Worm (Caenorhabditis elegans) whole organism, mixed stage, embryonic: ENCODE results near the gene C05D9.3.

Experiments
- blmp-1 ChIP-seq: fragments of 150-350 bp; optimal IDR thresholded peaks from 2 replicates; lab custom pipeline; 2014; ENCODE audit warnings: missing biosample characterization, missing genetic modification characterization
- ces-1 ChIP-seq: fragments of 150-350 bp; optimal IDR thresholded peaks from 2 replicates; lab custom pipeline; 2014; ENCODE audit warnings: missing biosample characterization, missing genetic modification reagents, missing genetic modification characterization
- elt-3 ChIP-seq: fragments of 150-350 bp; optimal IDR thresholded peaks from 2 replicates; lab custom pipeline; 2014; ENCODE audit warnings: missing biosample characterization, missing genetic modification characterization
- lsy-2 ChIP-seq: fragments of 150-350 bp; optimal IDR thresholded peaks from 2 replicates; lab custom pipeline; 2014; ENCODE audit warnings: missing biosample characterization, missing genetic modification characterization
- nhr-237 ChIP-seq: fragments of 150-350 bp; optimal IDR thresholded peaks from 2 replicates; lab custom pipeline; 2014; ENCODE audit warnings: missing biosample characterization, missing genetic modification characterization
- nhr-28 ChIP-seq: fragments of 150-350 bp; optimal IDR thresholded peaks from 2 replicates; lab custom pipeline; 2014; ENCODE audit warnings: missing biosample characterization, missing genetic modification characterization
- snpc-4 ChIP-seq: fragments of 150-350 bp; optimal IDR thresholded peaks from 2 replicates; lab custom pipeline; 2014; ENCODE audit warnings: missing biosample characterization, missing genetic modification characterization
- unc-39 ChIP-seq: fragments of 150-350 bp; optimal IDR thresholded peaks from 2 replicates; lab custom pipeline; 2014; ENCODE audit warnings: missing biosample characterization, missing genetic modification characterization
- unc-62 ChIP-seq: fragments of 150-350 bp; optimal IDR thresholded peaks from 2 replicates; lab custom pipeline; 2014; ENCODE audit warnings: missing biosample characterization, missing genetic modification reagents, missing genetic modification characterization
- ztf-11 ChIP-seq: fragments of 150-350 bp; optimal IDR thresholded peaks from 2 replicates; lab custom pipeline; 2014; ENCODE audit warnings: missing biosample characterization, missing genetic modification characterization

DNA sequence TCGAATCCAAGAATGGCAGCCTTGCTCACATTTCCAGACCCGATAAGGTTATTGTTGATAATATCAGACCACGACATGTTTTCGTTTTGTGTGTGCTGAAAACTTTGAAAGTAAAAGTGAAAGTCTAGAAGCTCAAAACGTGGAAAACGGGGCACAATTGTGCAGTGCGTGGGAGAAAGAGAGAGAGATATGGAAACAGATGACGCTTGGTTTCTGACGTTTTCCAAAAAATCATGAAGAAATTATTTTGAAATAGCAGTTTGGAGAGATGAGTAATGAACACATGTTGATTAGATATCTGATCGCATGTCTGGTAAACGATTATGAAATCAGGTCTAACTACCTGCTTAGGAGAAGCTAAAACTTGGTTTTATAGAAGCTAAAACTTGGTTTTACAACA lies 31.2 kb upstream of the C05D9.3 start, which contains the start of gene pfn-3:
- TF ChIP-seq ces-1 = no peak
- TF ChIP-seq snpc-4 = no peak
- TF ChIP-seq elt-3 (tag; lab: Kevin White, UChicago) = no peak
- TF ChIP-seq blmp-1 = no peak
- TF ChIP-seq unc-62 (GFP tag; lab: Kevin White, UChicago) = peak; percentile 14
- TF ChIP-seq unc-39 = no peak
- no peak for TF ChIP-seq lsy-2 (tag; lab: Kevin White, UChicago)
- no peak for TF ChIP-seq nhr-28
- no peak for TF ChIP-seq nhr-237 (tag; lab: Kevin White, UChicago)
- no peak for TF ChIP-seq ztf-11
